Worm (Caenorhabditis elegans) whole organism, L4/young adult: ENCODE data around the gene srd-11.

ENCODE experiments used
- W03F9.2 ChIP-seq: fragments of 150-350 bp; optimal IDR thresholded peaks from 2 replicates; lab custom pipeline; 2014; ENCODE audit warnings: missing biosample characterization, missing genetic modification characterization
- dao-5 ChIP-seq: sonication (generic microtip); optimal IDR thresholded peaks from 2 replicates; lab custom pipeline; 2016; ENCODE audit warnings: missing genotype, missing genetic modification characterization, moderate library complexity, missing compliant biosample characterization
- him-1 ChIP-seq: sonication (generic microtip); optimal IDR thresholded peaks from 2 replicates; lab custom pipeline; 2016; ENCODE audit warnings: missing genotype, missing genetic modification reagents, missing genetic modification characterization, missing compliant biosample characterization

DNA sequence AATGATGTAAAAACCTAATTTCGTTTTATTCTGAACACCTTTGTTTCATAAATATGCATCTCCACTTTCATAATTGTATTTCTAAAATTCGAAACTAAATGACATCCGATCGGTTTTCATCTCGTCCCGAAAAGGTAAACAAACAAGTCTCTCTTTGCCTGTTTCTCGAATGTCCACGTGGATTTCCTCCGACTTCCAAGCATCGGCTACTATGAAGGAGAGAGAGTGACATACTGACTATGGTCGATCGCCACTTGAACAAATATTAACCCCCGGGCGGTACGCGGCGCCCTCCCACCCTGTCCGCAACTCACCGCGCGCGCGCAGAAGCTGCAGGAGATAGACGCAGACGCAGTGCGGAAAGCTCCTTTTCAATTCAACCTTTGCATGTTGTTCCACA, 43.8 kb downstream of the srd-11 start:
- TF ChIP-seq dao-5 (tag; lab: Kevin White, UChicago) = no peak
- no peak for TF ChIP-seq him-1 (tag; lab: Kevin White, UChicago)
- TF ChIP-seq W03F9.2 (tag; lab: Kevin White, UChicago) = no peak
